Fruit fly (Drosophila melanogaster): ENCODE results near the gene CG44014.

DNA sequence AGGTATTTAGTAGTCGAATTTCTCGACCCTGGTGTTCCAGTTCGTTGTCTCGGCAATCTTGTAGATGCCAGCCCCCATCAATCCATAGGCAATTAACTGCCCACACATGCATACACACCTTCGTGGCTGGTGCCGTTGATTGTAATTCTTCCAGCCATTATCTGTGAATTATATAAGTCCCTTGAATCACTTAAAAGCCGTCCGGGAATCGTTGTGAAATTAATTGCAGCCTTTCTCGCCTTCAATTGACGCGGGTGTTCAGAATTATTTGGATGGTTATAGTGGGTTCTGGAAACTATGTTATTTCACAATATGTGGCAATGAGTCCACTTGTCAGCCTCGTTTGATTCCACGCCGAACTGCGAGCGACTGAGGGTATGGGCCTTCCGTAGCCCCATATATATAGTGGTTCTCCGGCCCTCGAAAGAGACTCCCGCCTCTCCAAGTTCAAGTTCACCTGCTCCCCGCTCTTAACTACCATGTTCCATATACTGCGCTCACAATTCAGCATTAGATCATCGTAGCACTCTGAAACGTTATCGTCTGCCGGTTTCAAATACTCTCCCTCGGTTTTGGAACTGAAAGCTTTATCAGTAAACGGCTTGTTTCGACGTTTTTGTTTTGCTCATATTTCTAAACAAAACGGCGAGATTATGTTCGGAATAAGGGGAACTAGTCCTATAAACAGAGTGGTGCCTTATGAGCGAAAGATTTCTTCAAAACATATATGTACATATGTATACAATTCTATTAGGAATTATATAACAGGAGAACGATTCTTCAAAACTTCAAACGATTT is 28.4 kb upstream of the CG44014 start, which contains the start of gene AOX1:
- TF ChIP-seq D1 (tag; optimal IDR thresholded peaks at IDR 0.05) (no peak), CG10348 (GFP tag; IDR thresholded peaks at IDR 0.05) (no peak), CG8159 (tag; optimal IDR thresholded peaks at IDR 0.05) (no peak), CG12605 (GFP tag; IDR thresholded peaks at IDR 0.05) (no peak), CG9948 (tag; optimal IDR thresholded peaks at IDR 0.05) (no peak)
